Worm (Caenorhabditis elegans) whole organism, L3 larva: Measurements from ENCODE around the gene skn-1.

Experiments
- R02D3.7 ChIP-seq: fragments of 150-350 bp; optimal IDR thresholded peaks from 2 replicates; lab custom pipeline; 2014; ENCODE audit warnings: missing biosample characterization, missing genetic modification characterization
- ZK546.5 ChIP-seq: sonication (generic microtip); optimal IDR thresholded peaks from 2 replicates; lab custom pipeline; 2017; ENCODE audit warnings: missing biosample characterization, missing genetic modification characterization
- aly-2 ChIP-seq: fragments of 150-350 bp; optimal IDR thresholded peaks from 2 replicates; lab custom pipeline; 2014; ENCODE audit warnings: missing biosample characterization, missing genetic modification characterization
- ama-1 ChIP-seq: fragments of 150-350 bp; optimal IDR thresholded peaks from 2 replicates; lab custom pipeline; 2018
- ceh-16 ChIP-seq: sonication (generic microtip); optimal IDR thresholded peaks from 2 replicates; lab custom pipeline; 2017; ENCODE audit warnings: missing biosample characterization, missing genetic modification characterization
- ceh-28 ChIP-seq: fragments of 150-350 bp; optimal IDR thresholded peaks from 2 replicates; lab custom pipeline; 2014; ENCODE audit warnings: missing biosample characterization, missing genetic modification reagents, missing genetic modification characterization
- ceh-82 ChIP-seq: fragments of 150-350 bp; optimal IDR thresholded peaks from 2 replicates; lab custom pipeline; 2014; ENCODE audit warnings: missing biosample characterization, missing genetic modification characterization
- ceh-9 ChIP-seq: sonication (generic microtip); optimal IDR thresholded peaks from 2 replicates; lab custom pipeline; 2018; ENCODE audit warnings: missing biosample characterization, missing genetic modification characterization
- daf-12 ChIP-seq: fragments of 150-350 bp; optimal IDR thresholded peaks from 2 replicates; lab custom pipeline; 2014; ENCODE audit warnings: missing biosample characterization, missing genetic modification reagents, missing genetic modification characterization
- egl-27 ChIP-seq: sonication (generic microtip); optimal IDR thresholded peaks from 4 replicates; lab custom pipeline; 2017; ENCODE audit warnings: missing biosample characterization, missing genetic modification reagents, missing genetic modification characterization
- egl-5 ChIP-seq: fragments of 150-350 bp; optimal IDR thresholded peaks from 2 replicates; lab custom pipeline; 2017; ENCODE audit warnings: missing biosample characterization, missing genetic modification reagents, missing genetic modification characterization, inconsistent platforms
- elt-2 ChIP-seq: sonication (generic microtip); optimal IDR thresholded peaks from 2 replicates; lab custom pipeline; 2016; ENCODE audit warnings: missing genetic modification reagents, mild to moderate bottlenecking, missing genetic modification characterization, missing compliant biosample characterization
- elt-3 ChIP-seq, 3 experiments: fragments of 150-350 bp in 1 of 3; sonication (generic microtip) in 2 of 3; optimal IDR thresholded peaks; 2 replicates in 2 of 3; 4 replicates in 1 of 3; lab custom pipeline; 2014 to 2017; ENCODE audit warnings: missing biosample characterization in 3 of 3, missing genetic modification characterization in 3 of 3
- eor-1 ChIP-seq, 2 experiments: fragments of 150-350 bp; optimal IDR thresholded peaks; 2 replicates each; lab custom pipeline; 2014 to 2018; ENCODE audit warnings: missing biosample characterization in 2 of 2, missing genetic modification characterization in 2 of 2
- fkh-2 ChIP-seq: fragments of 150-350 bp; optimal IDR thresholded peaks from 2 replicates; lab custom pipeline; 2014; ENCODE audit warnings: missing biosample characterization, missing genetic modification reagents, missing genetic modification characterization
- fos-1 ChIP-seq: fragments of 150-350 bp; optimal IDR thresholded peaks from 2 replicates; lab custom pipeline; 2014; ENCODE audit warnings: missing biosample characterization, missing genetic modification characterization
- hmg-11 ChIP-seq: sonication (generic microtip); optimal IDR thresholded peaks from 2 replicates; lab custom pipeline; 2016; ENCODE audit warnings: missing genetic modification characterization, missing compliant biosample characterization
- lin-15B ChIP-seq: fragments of 150-350 bp; optimal IDR thresholded peaks from 2 replicates; lab custom pipeline; 2014; ENCODE audit warnings: missing biosample characterization, missing genetic modification characterization
- lin-39 ChIP-seq: fragments of 150-350 bp; optimal IDR thresholded peaks from 2 replicates; lab custom pipeline; 2018; ENCODE audit warnings: missing biosample characterization, missing genetic modification reagents, missing genetic modification characterization
- mdl-1 ChIP-seq: fragments of 150-350 bp; optimal IDR thresholded peaks from 2 replicates; lab custom pipeline; 2014; ENCODE audit warnings: missing biosample characterization, missing genetic modification characterization
- mml-1 ChIP-seq: fragments of 150-350 bp; sonication (generic microtip); optimal IDR thresholded peaks from 3 replicates; lab custom pipeline; 2014; ENCODE audit warnings: missing biosample characterization, missing genetic modification characterization
- nfya-1 ChIP-seq: sonication (generic microtip); optimal IDR thresholded peaks from 2 replicates; lab custom pipeline; 2017; ENCODE audit warnings: missing genetic modification characterization, mild to moderate bottlenecking, missing compliant biosample characterization, antibody characterized with exemption, moderate library complexity; ENCODE audit not compliant: insufficient read depth
- nhr-11 ChIP-seq: fragments of 150-350 bp; optimal IDR thresholded peaks from 2 replicates; lab custom pipeline; 2014; ENCODE audit warnings: missing biosample characterization, missing genetic modification characterization
- nhr-12 ChIP-seq: fragments of 150-350 bp; optimal IDR thresholded peaks from 2 replicates; lab custom pipeline; 2014; ENCODE audit warnings: missing biosample characterization, missing genetic modification characterization
- nhr-23 ChIP-seq: fragments of 150-350 bp; optimal IDR thresholded peaks from 2 replicates; lab custom pipeline; 2014; ENCODE audit warnings: missing biosample characterization, missing genetic modification reagents, missing genetic modification characterization
- nhr-237 ChIP-seq: fragments of 150-350 bp; optimal IDR thresholded peaks from 2 replicates; lab custom pipeline; 2014; ENCODE audit warnings: missing biosample characterization, missing genetic modification characterization
- nhr-28 ChIP-seq: fragments of 150-350 bp; optimal IDR thresholded peaks from 2 replicates; lab custom pipeline; 2014; ENCODE audit warnings: missing biosample characterization, missing genetic modification characterization
- nhr-43 ChIP-seq: sonication (generic microtip); optimal IDR thresholded peaks from 2 replicates; lab custom pipeline; 2016; ENCODE audit warnings: mild to moderate bottlenecking, missing genetic modification characterization, missing compliant biosample characterization; ENCODE audit not compliant: poor library complexity, severe bottlenecking
- nhr-67 ChIP-seq: fragments of 150-350 bp; optimal IDR thresholded peaks from 2 replicates; lab custom pipeline; 2014; ENCODE audit warnings: missing biosample characterization, missing genetic modification characterization
- nhr-76 ChIP-seq: fragments of 150-350 bp; sonication (generic microtip); optimal IDR thresholded peaks from 5 replicates; lab custom pipeline; 2014; ENCODE audit warnings: missing biosample characterization, missing genetic modification characterization
- nhr-77 ChIP-seq: fragments of 150-350 bp; optimal IDR thresholded peaks from 2 replicates; lab custom pipeline; 2014; ENCODE audit warnings: missing biosample characterization, missing genetic modification characterization
- pha-4 ChIP-seq: fragments of 150-350 bp; optimal IDR thresholded peaks from 2 replicates; lab custom pipeline; 2014; ENCODE audit warnings: missing biosample characterization, missing genetic modification reagents, missing genetic modification characterization
- pqm-1 ChIP-seq: fragments of 150-350 bp; optimal IDR thresholded peaks from 2 replicates; lab custom pipeline; 2017; ENCODE audit warnings: missing biosample characterization, missing genetic modification characterization, inconsistent platforms
- skn-1 ChIP-seq: fragments of 150-350 bp; optimal IDR thresholded peaks from 2 replicates; lab custom pipeline; 2014; ENCODE audit warnings: missing biosample characterization, missing genetic modification characterization
- unc-39 ChIP-seq: sonication (generic microtip); optimal IDR thresholded peaks from 4 replicates; lab custom pipeline; 2017; ENCODE audit warnings: missing biosample characterization, missing genetic modification characterization
- unc-62 ChIP-seq: fragments of 150-350 bp; sonication (generic microtip); optimal IDR thresholded peaks from 4 replicates; lab custom pipeline; 2014; ENCODE audit warnings: missing biosample characterization, missing genetic modification reagents, missing genetic modification characterization
- zag-1 ChIP-seq: fragments of 150-350 bp; optimal IDR thresholded peaks from 2 replicates; lab custom pipeline; 2014; ENCODE audit warnings: missing biosample characterization, missing genetic modification characterization
- ztf-11 ChIP-seq: fragments of 150-350 bp; optimal IDR thresholded peaks from 2 replicates; lab custom pipeline; 2014; ENCODE audit warnings: missing biosample characterization, missing genetic modification characterization
- ztf-4 ChIP-seq: fragments of 150-350 bp; optimal IDR thresholded peaks from 2 replicates; lab custom pipeline; 2014; ENCODE audit warnings: missing biosample characterization, missing genetic modification characterization

Gene skn-1

ce11 chrIV:5632536-5632935 is 27.6 kb downstream of the skn-1 start:
- TF ChIP-seq zag-1 (tag; lab: Kevin White, UChicago) (no peak), ztf-4 (tag; lab: Kevin White, UChicago) (no peak), ceh-16 (tag; lab: Kevin White, UChicago) (no peak), aly-2 (tag; lab: Kevin White, UChicago) (no peak), daf-12 (tag; lab: Kevin White, UChicago) (no peak), nhr-67 (no peak), ceh-28 (tag; lab: Kevin White, UChicago) (no peak), ceh-9 (tag; lab: Kevin White, UChicago) (no peak), nhr-76 (no peak), R02D3.7 (tag; lab: Kevin White, UChicago) (no peak), mml-1 (tag; lab: Kevin White, UChicago) (no peak), pqm-1 (tag; lab: Kevin White, UChicago) (no peak)

- no peak for TF ChIP-seq nhr-77 (tag; lab: Kevin White, UChicago)
- TF ChIP-seq, all 47 proteins: peak for 0
These were observed 28.6 kb downstream of the skn-1 start, which contains the start of gene ttbk-8.2 for ce11 chrIV:5631628-5632027. TSS of gene ttbk-8.2 (plus strand) at chrIV:5631928.

- no peak for TF ChIP-seq ztf-4 (tag; lab: Kevin White, UChicago)
- no peak for TF ChIP-seq nfya-1 (tag; lab: Kevin White, UChicago)
- no peak for TF ChIP-seq elt-3 (tag; optimal IDR thresholded peaks at IDR 0.05; lab: Kevin White, UChicago)
- TF ChIP-seq zag-1 (tag; lab: Kevin White, UChicago) = no peak
- no peak for TF ChIP-seq lin-15B (tag; lab: Kevin White, UChicago)
- TF ChIP-seq R02D3.7 (tag; lab: Kevin White, UChicago) = no peak
- TF ChIP-seq unc-62 = no peak
- TF ChIP-seq hmg-11 (tag; lab: Kevin White, UChicago) = no peak
- TF ChIP-seq nhr-237 = no peak
- no peak for TF ChIP-seq pqm-1 (tag; lab: Kevin White, UChicago)
- TF ChIP-seq aly-2 (tag; lab: Kevin White, UChicago) = no peak
- TF ChIP-seq ceh-9 (tag; lab: Kevin White, UChicago) = no peak
- no peak for TF ChIP-seq egl-27 (tag; lab: Kevin White, UChicago)
These were observed 30.0 kb downstream of the skn-1 start, which contains the start of gene srd-12 for ce11 chrIV:5630156-5630555. TSS of gene srd-12 (minus strand) at chrIV:5630256.

ce11 chrIV:5627056-5627455 is 33.1 kb downstream of the skn-1 start, which contains the start of gene srsx-14:
TSS of gene srsx-14 (minus strand) at chrIV:5627156.
- TF ChIP-seq ztf-4 (tag; lab: Kevin White, UChicago) (no peak), fkh-2 (no peak), nhr-12 (tag; lab: Kevin White, UChicago) (no peak), nhr-11 (tag; lab: Kevin White, UChicago) (no peak), ceh-16 (tag; lab: Kevin White, UChicago) (no peak), ztf-11 (tag; lab: Kevin White, UChicago) (no peak), skn-1 (tag; lab: Kevin White, UChicago) (no peak), nhr-23 (tag; lab: Kevin White, UChicago) (no peak), mdl-1 (tag; lab: Kevin White, UChicago) (no peak), nhr-76 (no peak), daf-12 (tag; lab: Kevin White, UChicago) (no peak), ceh-82 (tag; lab: Kevin White, UChicago) (no peak), egl-27 (tag; lab: Kevin White, UChicago) (no peak), pha-4 (tag; lab: Kevin White, UChicago) (no peak), nhr-28 (no peak), nhr-43 (tag; lab: Kevin White, UChicago) (no peak), hmg-11 (tag; lab: Kevin White, UChicago) (no peak), ceh-9 (tag; lab: Kevin White, UChicago) (no peak), unc-39 (tag; lab: Kevin White, UChicago) (no peak)

ce11 chrIV:5623718-5624117 is 36.5 kb downstream of the skn-1 start, which contains the start of gene srsx-15:
TSS of gene srsx-15 (minus strand) at chrIV:5623818.
- TF ChIP-seq nhr-237 (no peak), ama-1 (no peak), lin-39 (tag; lab: Kevin White, UChicago) (no peak), skn-1 (tag; lab: Kevin White, UChicago) (no peak), fos-1 (tag; lab: Kevin White, UChicago) (no peak), aly-2 (tag; lab: Kevin White, UChicago) (no peak), elt-2 (no peak), unc-39 (tag; lab: Kevin White, UChicago) (no peak), ZK546.5 (tag; lab: Kevin White, UChicago) (no peak), egl-5 (tag; lab: Kevin White, UChicago) (no peak), eor-1 (tag; optimal IDR thresholded peaks at IDR 0.05; lab: Kevin White, UChicago) (no peak), mdl-1 (tag; lab: Kevin White, UChicago) (no peak), ztf-11 (tag; lab: Kevin White, UChicago) (no peak), ceh-28 (tag; lab: Kevin White, UChicago) (no peak), nhr-43 (tag; lab: Kevin White, UChicago) (no peak), nhr-76 (no peak), nhr-23 (tag; lab: Kevin White, UChicago) (no peak)
